Fruit fly (Drosophila melanogaster) whole organism, embryonic: Measurements from ENCODE around the gene CG8907.
A peak's percentile ranks its signal among the peaks of the same experiment; 100 is the strongest.

Source experiments
- Ada2b ChIP-seq: fragments of 200-800 bp; sonication (Bioruptor generic); IDR thresholded peaks from 2 replicates; pipeline ENCODE4 v1.3.6; 2022; ENCODE audit warnings: missing biosample characterization, missing genetic modification characterization
- Atf-2 ChIP-seq: fragments of 200-800 bp; sonication (Bioruptor generic); optimal IDR thresholded peaks from 2 replicates; lab custom pipeline; 2016; ENCODE audit warnings: missing biosample characterization, missing genetic modification characterization
- CG10321 ChIP-seq: fragments of 200-800 bp; sonication (Bioruptor generic); IDR thresholded peaks from 2 replicates; pipeline ENCODE4 v1.3.6; 2022; ENCODE audit warnings: missing biosample characterization, missing genetic modification characterization
- CG10565 ChIP-seq: fragments of 200-800 bp; sonication (Bioruptor generic); optimal IDR thresholded peaks from 3 replicates; lab custom pipeline; 2016; ENCODE audit warnings: missing biosample characterization, mild to moderate bottlenecking, missing genetic modification characterization
- CG12071 ChIP-seq: fragments of 200-800 bp; sonication (Bioruptor generic); optimal IDR thresholded peaks from 3 replicates; lab custom pipeline; 2018; ENCODE audit warnings: missing biosample characterization, mild to moderate bottlenecking, missing genetic modification characterization
- CG12744 ChIP-seq: fragments of 200-800 bp; sonication (Bioruptor generic); optimal IDR thresholded peaks from 2 replicates; lab custom pipeline; 2016; ENCODE audit warnings: missing biosample characterization, missing genetic modification characterization
- CG14014 ChIP-seq: fragments of 200-800 bp; sonication (Bioruptor generic); IDR thresholded peaks from 2 replicates; pipeline ENCODE4 v1.3.6; 2022; ENCODE audit warnings: missing biosample characterization, missing genetic modification characterization
- CG15479 ChIP-seq: fragments of 200-800 bp; sonication (Bioruptor generic); optimal IDR thresholded peaks from 3 replicates; lab custom pipeline; 2019; ENCODE audit warnings: missing biosample characterization, mild to moderate bottlenecking, missing genetic modification characterization, moderate library complexity
- CG1602 ChIP-seq: fragments of 200-800 bp; sonication (Bioruptor generic); optimal IDR thresholded peaks from 3 replicates; lab custom pipeline; 2016; ENCODE audit warnings: missing biosample characterization, missing genetic modification characterization
- CG1647 ChIP-seq: fragments of 200-800 bp; sonication (Bioruptor generic); optimal IDR thresholded peaks from 3 replicates; lab custom pipeline; 2016; ENCODE audit warnings: missing biosample characterization, missing genetic modification characterization
- CG17802 ChIP-seq: fragments of 200-800 bp; sonication (Bioruptor generic); optimal IDR thresholded peaks from 2 replicates; lab custom pipeline; 2018; ENCODE audit warnings: missing biosample characterization, mild to moderate bottlenecking, missing genetic modification characterization, moderate library complexity
- CG17829 ChIP-seq: fragments of 200-800 bp; optimal IDR thresholded peaks from 2 replicates; lab custom pipeline; 2019; ENCODE audit warnings: missing biosample characterization, mild to moderate bottlenecking, missing genetic modification characterization, moderate library complexity
- CG18476 ChIP-seq: fragments of 200-800 bp; sonication (Bioruptor generic); optimal IDR thresholded peaks from 2 replicates; lab custom pipeline; 2016; ENCODE audit warnings: missing biosample characterization, mild to moderate bottlenecking, missing genetic modification characterization
- CG2889 ChIP-seq: fragments of 200-800 bp; sonication (Bioruptor generic); IDR thresholded peaks from 3 replicates; pipeline ENCODE4 v1.3.6; 2022; ENCODE audit warnings: missing biosample characterization, missing genetic modification characterization
- CG31224 ChIP-seq: fragments of 200-800 bp; sonication (Bioruptor generic); IDR thresholded peaks from 2 replicates; pipeline ENCODE4 v1.3.6; 2022; ENCODE audit warnings: missing biosample characterization, missing genetic modification characterization
- CG3281 ChIP-seq: fragments of 200-800 bp; sonication (Bioruptor generic); optimal IDR thresholded peaks from 3 replicates; lab custom pipeline; 2017; ENCODE audit warnings: missing biosample characterization, mild to moderate bottlenecking, missing genetic modification characterization
- CG34376 ChIP-seq: fragments of 200-800 bp; sonication (Bioruptor generic); optimal IDR thresholded peaks from 2 replicates; lab custom pipeline; 2018; ENCODE audit warnings: missing biosample characterization, mild to moderate bottlenecking, missing genetic modification characterization
- CG7372 ChIP-seq: fragments of 200-800 bp; sonication (Bioruptor generic); IDR thresholded peaks from 2 replicates; pipeline ENCODE4 v1.3.6; 2022; ENCODE audit warnings: missing biosample characterization, missing genetic modification characterization
- CG9876 ChIP-seq: fragments of 200-800 bp; sonication (Bioruptor generic); optimal IDR thresholded peaks from 2 replicates; lab custom pipeline; 2016; ENCODE audit warnings: missing biosample characterization, missing genetic modification characterization
- CrebB ChIP-seq: fragments of 200-800 bp; sonication (Bioruptor generic); optimal IDR thresholded peaks from 3 replicates; lab custom pipeline; 2018; ENCODE audit warnings: missing biosample characterization, mild to moderate bottlenecking, missing genetic modification characterization
- D19A ChIP-seq: fragments of 200-800 bp; optimal IDR thresholded peaks from 3 replicates; lab custom pipeline; 2019; ENCODE audit warnings: missing biosample characterization, mild to moderate bottlenecking, missing genetic modification characterization, moderate library complexity
- Dip2 ChIP-seq: fragments of 200-800 bp; sonication (Bioruptor generic); IDR thresholded peaks from 2 replicates; pipeline ENCODE4 v1.3.6; 2022; ENCODE audit warnings: missing biosample characterization, missing genetic modification characterization
- Ets65A ChIP-seq: fragments of 200-800 bp; sonication (Bioruptor generic); peaks from one replicate; lab custom pipeline; 2016; ENCODE audit warnings: missing biosample characterization, missing genetic modification characterization
- Fer1 ChIP-seq: fragments of 200-800 bp; sonication (Bioruptor generic); optimal IDR thresholded peaks from 2 replicates; lab custom pipeline; 2017; ENCODE audit warnings: missing biosample characterization, mild to moderate bottlenecking, missing genetic modification characterization
- GATAe ChIP-seq: fragments of 200-800 bp; sonication (Bioruptor generic); conservative IDR thresholded peaks from 2 replicates; pipeline ENCODE4 v1.3.6; 2022; ENCODE audit warnings: missing biosample characterization, missing genetic modification characterization
- Gsc ChIP-seq: fragments of 200-800 bp; sonication (Bioruptor generic); IDR thresholded peaks from 2 replicates; pipeline ENCODE4 v1.3.6; 2022; ENCODE audit warnings: missing biosample characterization, missing genetic modification characterization
- Hmr ChIP-seq: fragments of 200-800 bp; sonication (Bioruptor generic); optimal IDR thresholded peaks from 3 replicates; lab custom pipeline; 2017; ENCODE audit warnings: mild to moderate bottlenecking, missing biosample characterization, missing genetic modification reagents, missing genetic modification characterization
- Lim3 ChIP-seq: fragments of 200-800 bp; sonication (Bioruptor generic); IDR thresholded peaks from 2 replicates; pipeline ENCODE4 v1.3.6; 2022; ENCODE audit warnings: missing biosample characterization, missing genetic modification characterization
- Usf ChIP-seq: fragments of 200-800 bp; sonication (Bioruptor generic); optimal IDR thresholded peaks from 2 replicates; lab custom pipeline; 2017; ENCODE audit warnings: missing genotype, missing biosample characterization, missing genetic modification characterization
- ase ChIP-seq: fragments of 200-800 bp; sonication (Bioruptor generic); IDR thresholded peaks from 3 replicates; pipeline ENCODE4 v1.3.6; 2022; ENCODE audit warnings: missing biosample characterization, missing genetic modification characterization
- bowl ChIP-seq: fragments of 200-800 bp; sonication (Bioruptor generic); IDR thresholded peaks from 2 replicates; pipeline ENCODE4 v1.3.6; 2022; ENCODE audit warnings: missing biosample characterization, missing genetic modification characterization
- dan ChIP-seq: fragments of 200-800 bp; sonication (Bioruptor generic); IDR thresholded peaks from 2 replicates; pipeline ENCODE4 v1.3.6; 2022; ENCODE audit warnings: missing biosample characterization, missing genetic modification characterization
- ems ChIP-seq: fragments of 200-800 bp; sonication (Bioruptor generic); optimal IDR thresholded peaks from 3 replicates; lab custom pipeline; 2016; ENCODE audit warnings: missing biosample characterization, missing genetic modification characterization
- en ChIP-seq: fragments of 200-800 bp; sonication (Bioruptor generic); optimal IDR thresholded peaks from 2 replicates; lab custom pipeline; 2016; ENCODE audit warnings: missing biosample characterization, missing genetic modification characterization
- fd64A ChIP-seq: fragments of 200-800 bp; sonication (Bioruptor generic); optimal IDR thresholded peaks from 3 replicates; lab custom pipeline; 2018; ENCODE audit warnings: missing biosample characterization, mild to moderate bottlenecking, missing genetic modification characterization
- fu2 ChIP-seq: fragments of 200-800 bp; sonication (Bioruptor generic); optimal IDR thresholded peaks from 2 replicates; lab custom pipeline; 2016; ENCODE audit warnings: missing biosample characterization, missing genetic modification characterization
- h ChIP-seq: fragments of >200 bp; optimal IDR thresholded peaks from 2 replicates; lab custom pipeline; 2017
- inv ChIP-seq: fragments of 200-800 bp; sonication (Bioruptor generic); IDR thresholded peaks from 2 replicates; pipeline ENCODE4 v1.3.6; 2022; ENCODE audit warnings: missing biosample characterization, missing genetic modification characterization; ENCODE audit not compliant: partially characterized antibody
- jigr1 ChIP-seq: fragments of 200-800 bp; sonication (Bioruptor generic); IDR thresholded peaks from 3 replicates; pipeline ENCODE4 v1.3.6; 2022; ENCODE audit warnings: missing biosample characterization, missing genetic modification characterization
- lov ChIP-seq, 2 experiments: fragments of 200-800 bp in 1 of 2; fragments of >200 bp in 1 of 2; sonication (Bioruptor generic) in 1 of 2; IDR thresholded peaks in 1 of 2; optimal IDR thresholded peaks in 1 of 2; 2 replicates in 1 of 2; 3 replicates in 1 of 2; pipeline versions ENCODE4 v1.3.6 to Lab custom; 2017 to 2022; ENCODE audit warnings: missing biosample characterization in 1 of 2, missing genetic modification characterization in 1 of 2
- onecut ChIP-seq: fragments of 200-800 bp; sonication (Bioruptor generic); IDR thresholded peaks from 2 replicates; pipeline ENCODE4 v1.3.6; 2022; ENCODE audit warnings: missing biosample characterization, missing genetic modification characterization
- otp ChIP-seq: fragments of 200-800 bp; sonication (Bioruptor generic); IDR thresholded peaks from 3 replicates; pipeline ENCODE4, ENCODE4 v1.3.6; 2022; ENCODE audit warnings: missing biosample characterization, missing genetic modification characterization
- pho ChIP-seq: fragments of 200-800 bp; sonication (Bioruptor generic); optimal IDR thresholded peaks from 2 replicates; lab custom pipeline; 2016; ENCODE audit warnings: missing biosample characterization, missing genetic modification characterization
- sc ChIP-seq, 3 experiments: fragments of >200 bp in 2 of 3; fragments of 200-800 bp in 1 of 3; sonication (Bioruptor generic) in 1 of 3; optimal IDR thresholded peaks; 2 replicates in 2 of 3; 3 replicates in 1 of 3; lab custom pipeline; 2017; ENCODE audit warnings: mild to moderate bottlenecking in 1 of 3, missing biosample characterization in 1 of 3, missing genetic modification characterization in 1 of 3, missing genetic modification reagents in 1 of 3
- sima ChIP-seq: fragments of 200-800 bp; sonication (Bioruptor generic); optimal IDR thresholded peaks from 2 replicates; lab custom pipeline; 2016; ENCODE audit warnings: missing biosample characterization, missing genetic modification characterization
- sisA ChIP-seq: fragments of 200-800 bp; sonication (Bioruptor generic); IDR thresholded peaks from 2 replicates; pipeline ENCODE4 v1.3.6; 2022; ENCODE audit warnings: missing biosample characterization, missing genetic modification characterization
- sna ChIP-seq: fragments of 200-800 bp; sonication (Bioruptor generic); IDR thresholded peaks from 2 replicates; pipeline ENCODE4 v1.3.6; 2022; ENCODE audit warnings: missing biosample characterization, missing genetic modification characterization; ENCODE audit not compliant: partially characterized antibody
- sob ChIP-seq: fragments of 200-800 bp; sonication (Bioruptor generic); IDR thresholded peaks from 2 replicates; pipeline ENCODE4 v1.3.6; 2022; ENCODE audit warnings: missing biosample characterization, missing genetic modification characterization
- sug ChIP-seq: fragments of 200-800 bp; optimal IDR thresholded peaks from 2 replicates; lab custom pipeline; 2019; ENCODE audit warnings: missing biosample characterization, mild to moderate bottlenecking, missing genetic modification characterization, moderate library complexity
- tll ChIP-seq, 2 experiments: fragments of 200-800 bp in 1 of 2; fragments of >200 bp in 1 of 2; sonication (Bioruptor generic) in 1 of 2; optimal IDR thresholded peaks; 2 replicates each; lab custom pipeline; 2017 to 2019; ENCODE audit warnings: missing biosample characterization in 2 of 2, missing genetic modification characterization in 2 of 2, mild to moderate bottlenecking in 1 of 2, moderate library complexity in 1 of 2
- tx ChIP-seq: fragments of 200-800 bp; sonication (Bioruptor generic); optimal IDR thresholded peaks from 2 replicates; lab custom pipeline; 2016; ENCODE audit warnings: missing biosample characterization, missing genetic modification characterization

CG8907 gene

DNA sequence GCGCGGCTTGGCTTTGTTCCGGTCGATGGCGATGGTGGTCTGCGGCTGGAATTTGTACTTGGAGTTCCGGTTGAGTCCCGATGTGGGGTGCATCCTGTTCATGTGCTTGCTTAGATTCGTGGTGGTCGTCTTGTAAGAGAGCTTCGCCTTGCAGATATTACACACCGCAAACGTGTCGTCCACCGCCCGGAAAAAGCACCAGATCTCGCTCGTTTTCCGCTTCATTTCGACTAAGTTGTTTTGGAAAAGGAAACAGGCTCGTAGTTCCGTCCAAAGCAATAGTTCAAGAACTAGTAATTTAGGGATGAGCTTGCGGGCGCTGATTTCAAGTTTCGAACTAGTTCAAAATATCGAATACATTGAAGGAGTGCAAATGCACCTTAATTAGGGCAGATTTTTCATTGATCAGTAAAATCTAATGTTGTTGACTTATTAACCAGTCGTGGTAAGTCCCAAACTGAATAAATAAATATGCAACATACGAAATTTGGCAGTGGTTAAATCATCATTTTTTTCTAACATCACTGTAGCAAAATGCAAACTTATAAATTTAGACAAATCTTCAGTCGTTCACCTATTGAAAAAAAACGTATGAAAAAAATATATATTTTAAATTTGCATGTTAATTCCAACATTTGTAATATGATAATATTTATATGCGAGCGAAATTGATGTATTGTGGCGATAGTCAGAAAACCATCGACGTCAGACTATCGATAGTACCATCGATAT is 34.9 kb downstream of the CG8907 start, which contains the start of the genes bdwf and Patr-1 (continued):
- TF ChIP-seq CG15479 (GFP tag; lab: Kevin White, UChicago): no peak
- TF ChIP-seq Atf-2 (GFP tag; lab: Kevin White, UChicago): no peak
- TF ChIP-seq CG9876: no peak
- TF ChIP-seq sc (optimal IDR thresholded peaks at IDR 0.05; lab: Kevin White, UChicago): no peak
- TF ChIP-seq sc (GFP tag; optimal IDR thresholded peaks at IDR 0.05; lab: Kevin White, UChicago): no peak
- no peak for TF ChIP-seq Gsc (GFP tag; lab: Robert Waterston, UW)
- TF ChIP-seq CG17829: peak; percentile 35
- no peak for TF ChIP-seq CrebB (tag; lab: Kevin White, UChicago)
- peak; percentile 17 for TF ChIP-seq CG18476 (GFP tag; lab: Kevin White, UChicago)
- peak; percentile 92 for TF ChIP-seq inv (GFP tag; lab: Robert Waterston, UW)
- peak; percentile 77 for TF ChIP-seq sna (GFP tag; lab: Robert Waterston, UW)
- TF ChIP-seq fd64A (GFP tag; lab: Kevin White, UChicago): no peak
- TF ChIP-seq sug (tag; lab: Kevin White, UChicago): peak; percentile 36
- no peak for TF ChIP-seq lov (optimal IDR thresholded peaks at IDR 0.05; lab: Kevin White, UChicago)
- TF ChIP-seq lov (GFP tag; IDR thresholded peaks at IDR 0.05; lab: Robert Waterston, UW): no peak
- no peak for TF ChIP-seq CG1647 (GFP tag; lab: Kevin White, UChicago)
- TF ChIP-seq Fer1 (GFP tag; lab: Kevin White, UChicago): no peak
- TF ChIP-seq CG12744 (GFP tag; lab: Kevin White, UChicago): no peak
- no peak for TF ChIP-seq tx (GFP tag; lab: Kevin White, UChicago)
- TF ChIP-seq h (lab: Kevin White, UChicago): no peak
- no peak for TF ChIP-seq ems (GFP tag; lab: Kevin White, UChicago)
- TF ChIP-seq pho: no peak
- no peak for TF ChIP-seq en (GFP tag; lab: Kevin White, UChicago)
- peak; percentile 15 for TF ChIP-seq D19A (tag; lab: Kevin White, UChicago)
- TF ChIP-seq Lim3: no peak
- TF ChIP-seq CG17802 (tag; lab: Kevin White, UChicago): no peak
- TF ChIP-seq Ada2b (GFP tag; lab: Robert Waterston, UW): no peak
- TF ChIP-seq tll (GFP tag; optimal IDR thresholded peaks at IDR 0.05; lab: Kevin White, UChicago): peak in 1 of 2 experiments; percentile 21
- no peak for TF ChIP-seq CG14014 (GFP tag; lab: Robert Waterston, UW)
- no peak for TF ChIP-seq sisA (GFP tag; lab: Robert Waterston, UW)
- TF ChIP-seq CG34376 (GFP tag; lab: Kevin White, UChicago): no peak
- no peak for TF ChIP-seq Usf (GFP tag; lab: Kevin White, UChicago)
- no peak for TF ChIP-seq Dip2 (GFP tag; lab: Robert Waterston, UW)
- no peak for TF ChIP-seq CG10565 (GFP tag; lab: Kevin White, UChicago)
- no peak for TF ChIP-seq CG31224
- no peak for TF ChIP-seq GATAe (GFP tag; lab: Robert Waterston, UW)
- TF ChIP-seq dan (GFP tag; lab: Robert Waterston, UW): no peak
- no peak for TF ChIP-seq Hmr (GFP tag; lab: Kevin White, UChicago)
- TF ChIP-seq fu2 (GFP tag; lab: Kevin White, UChicago): no peak
- TF ChIP-seq CG3281 (GFP tag; lab: Kevin White, UChicago): peak; percentile 21
- TF ChIP-seq bowl (GFP tag; lab: Robert Waterston, UW): no peak
- no peak for TF ChIP-seq CG2889 (GFP tag; lab: Robert Waterston, UW)
- TF ChIP-seq CG10321 (GFP tag; lab: Robert Waterston, UW): no peak
- no peak for TF ChIP-seq sima (GFP tag; lab: Kevin White, UChicago)
- no peak for TF ChIP-seq jigr1 (GFP tag; lab: Robert Waterston, UW)
- TF ChIP-seq otp (GFP tag; lab: Robert Waterston, UW): no peak
- no peak for TF ChIP-seq CG12071 (GFP tag; lab: Kevin White, UChicago)
- peak; percentile 85 for TF ChIP-seq Ets65A (GFP tag; lab: Kevin White, UChicago)
- no peak for TF ChIP-seq ase (GFP tag; lab: Robert Waterston, UW)
- TF ChIP-seq sob (GFP tag; lab: Robert Waterston, UW): 0 out of 2 replicates have a peak, but pooled peaks have one; percentile 12
- no peak for TF ChIP-seq CG7372 (GFP tag; lab: Robert Waterston, UW)
- no peak for TF ChIP-seq onecut (GFP tag; lab: Robert Waterston, UW)
- no peak for TF ChIP-seq CG1602
